Worm (Caenorhabditis elegans): ENCODE data around the gene R31.2.

DNA sequence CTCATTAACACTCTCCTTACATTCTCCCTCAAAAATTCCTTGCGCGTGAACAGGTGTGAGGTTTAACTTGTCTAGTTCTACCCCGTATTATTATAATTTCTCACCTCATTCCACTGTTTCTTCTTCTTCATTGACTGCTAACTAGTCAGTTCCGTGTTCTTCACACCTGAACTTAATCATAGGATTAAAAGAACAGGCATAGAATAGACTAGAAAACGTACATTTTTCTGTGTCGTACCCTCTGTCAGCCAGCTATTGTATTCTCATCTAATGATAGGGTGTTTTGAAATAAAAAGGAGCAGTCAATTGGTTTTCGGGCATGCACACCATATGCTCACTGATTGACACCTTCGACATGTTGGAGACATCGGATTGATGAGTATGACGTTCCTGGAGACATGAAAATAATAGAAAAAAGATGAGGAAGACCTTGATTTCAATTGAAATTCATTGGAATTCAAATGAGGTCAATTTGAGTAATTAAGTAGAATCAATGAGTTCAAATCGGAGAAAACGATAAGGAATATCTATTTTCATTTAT is 30.1 kb downstream of the R31.2 start:
- no peak for TF ChIP-seq ama-1 (optimal IDR thresholded peaks at IDR 0.05)
- no peak for TF ChIP-seq ama-1 (GFP tag; optimal IDR thresholded peaks at IDR 0.05)
- TF ChIP-seq F49E8.2 (tag; optimal IDR thresholded peaks at IDR 0.05; ENCODE audit: insufficient read depth): no peak
- TF ChIP-seq unc-62 (GFP tag; optimal IDR thresholded peaks at IDR 0.05): no peak
- TF ChIP-seq snpc-4 (GFP tag; optimal IDR thresholded peaks at IDR 0.05): no peak
- no peak for TF ChIP-seq snpc-4 (tag; optimal IDR thresholded peaks at IDR 0.05)
- no peak for TF ChIP-seq snpc-1.3 (tag; optimal IDR thresholded peaks at IDR 0.05; ENCODE audit: insufficient read depth)
- no peak for TF ChIP-seq pbrm-1 (GFP tag; IDR thresholded peaks at IDR 0.05)
- TF ChIP-seq ztf-3 (GFP tag; optimal IDR thresholded peaks at IDR 0.05): no peak
- no peak for TF ChIP-seq ceh-58 (GFP tag; IDR thresholded peaks at IDR 0.05)
- TF ChIP-seq pha-4 (tag; optimal IDR thresholded peaks at IDR 0.05): no peak
- no peak for TF ChIP-seq ets-4 (GFP tag; optimal IDR thresholded peaks at IDR 0.05)
- no peak for TF ChIP-seq nhr-90 (tag; optimal IDR thresholded peaks at IDR 0.05)
- no peak for TF ChIP-seq repo-1 (tag; optimal IDR thresholded peaks at IDR 0.05)

Measured in whole organism, young adult.